Fruit fly (Drosophila melanogaster) whole organism, embryonic: Measurements from ENCODE around the gene SkpC.

Experiments used
- Abd-B ChIP-seq: fragments of 200-800 bp; sonication (Bioruptor generic); optimal IDR thresholded peaks from 2 replicates; lab custom pipeline; 2018; ENCODE audit warnings: missing biosample characterization, mild to moderate bottlenecking, missing genetic modification characterization, moderate library complexity
- Adf1 ChIP-seq: fragments of 200-800 bp; sonication (Bioruptor generic); IDR thresholded peaks from 2 replicates; pipeline ENCODE4 v1.3.6; 2022; ENCODE audit warnings: missing biosample characterization, missing genetic modification characterization
- CG11504 ChIP-seq: fragments of 200-800 bp; sonication (Bioruptor generic); optimal IDR thresholded peaks from 3 replicates; lab custom pipeline; 2019; ENCODE audit warnings: missing biosample characterization, mild to moderate bottlenecking, missing genetic modification characterization, moderate library complexity
- CG12299 ChIP-seq: fragments of 200-800 bp; sonication (Bioruptor generic); optimal IDR thresholded peaks from 2 replicates; lab custom pipeline; 2018; ENCODE audit warnings: missing biosample characterization, mild to moderate bottlenecking, missing genetic modification characterization
- CG17186 ChIP-seq: fragments of 200-800 bp; sonication (Bioruptor generic); optimal IDR thresholded peaks from 3 replicates; lab custom pipeline; 2017; ENCODE audit warnings: missing biosample characterization, missing genetic modification reagents, missing genetic modification characterization
- CG17385 ChIP-seq: fragments of 200-800 bp; sonication (Bioruptor generic); optimal IDR thresholded peaks from 3 replicates; lab custom pipeline; 2018; ENCODE audit warnings: missing biosample characterization, mild to moderate bottlenecking, missing genetic modification characterization
- CG17912 ChIP-seq: fragments of 200-800 bp; sonication (Bioruptor generic); optimal IDR thresholded peaks from 2 replicates; lab custom pipeline; 2018; ENCODE audit warnings: missing biosample characterization, mild to moderate bottlenecking, missing genetic modification characterization
- CG2120 ChIP-seq: fragments of 200-800 bp; sonication (Bioruptor generic); optimal IDR thresholded peaks from 3 replicates; lab custom pipeline; 2016; ENCODE audit warnings: missing biosample characterization, missing genetic modification characterization
- CG3407 ChIP-seq: fragments of 200-800 bp; sonication (Bioruptor generic); optimal IDR thresholded peaks from 2 replicates; lab custom pipeline; 2018; ENCODE audit warnings: missing biosample characterization, mild to moderate bottlenecking, missing genetic modification characterization
- CG5245 ChIP-seq: fragments of 200-800 bp; sonication (Bioruptor generic); optimal IDR thresholded peaks from 3 replicates; lab custom pipeline; 2016; ENCODE audit warnings: missing biosample characterization, missing genetic modification characterization
- CG6689 ChIP-seq: fragments of 200-800 bp; sonication (Bioruptor generic); IDR thresholded peaks from 2 replicates; pipeline ENCODE4 v1.3.6; 2022; ENCODE audit warnings: missing biosample characterization, missing genetic modification characterization
- CG7271 ChIP-seq: fragments of 200-800 bp; sonication (Bioruptor generic); optimal IDR thresholded peaks from 2 replicates; lab custom pipeline; 2018; ENCODE audit warnings: missing biosample characterization, mild to moderate bottlenecking, missing genetic modification characterization, moderate library complexity
- CG8924 ChIP-seq: fragments of 200-800 bp; optimal IDR thresholded peaks from 3 replicates; lab custom pipeline; 2019; ENCODE audit warnings: missing biosample characterization, mild to moderate bottlenecking, missing genetic modification characterization, moderate library complexity
- CoRest ChIP-seq: fragments of 200-800 bp; sonication (Bioruptor generic); optimal IDR thresholded peaks from 3 replicates; lab custom pipeline; 2018; ENCODE audit warnings: missing biosample characterization, mild to moderate bottlenecking, missing genetic modification characterization, moderate library complexity
- Ets97D ChIP-seq: fragments of 200-800 bp; sonication (Bioruptor generic); optimal IDR thresholded peaks from 3 replicates; lab custom pipeline; 2016; ENCODE audit warnings: missing biosample characterization, missing genetic modification characterization
- Fer1 ChIP-seq: fragments of 200-800 bp; sonication (Bioruptor generic); optimal IDR thresholded peaks from 2 replicates; lab custom pipeline; 2017; ENCODE audit warnings: missing biosample characterization, mild to moderate bottlenecking, missing genetic modification characterization
- H15 ChIP-seq: fragments of 200-800 bp; sonication (Bioruptor generic); IDR thresholded peaks from 3 replicates; pipeline ENCODE4 v1.3.6; 2022; ENCODE audit warnings: missing biosample characterization, missing genetic modification characterization
- H2.0 ChIP-seq: fragments of 200-800 bp; sonication (Bioruptor generic); IDR thresholded peaks from 2 replicates; pipeline ENCODE4 v1.3.6; 2022; ENCODE audit warnings: missing biosample characterization, missing genetic modification characterization
- Hand ChIP-seq: fragments of 200-800 bp; sonication (Bioruptor generic); optimal IDR thresholded peaks from 2 replicates; lab custom pipeline; 2017; ENCODE audit warnings: mild to moderate bottlenecking, missing biosample characterization, missing genetic modification reagents, missing genetic modification characterization
- Hmr ChIP-seq: fragments of 200-800 bp; sonication (Bioruptor generic); optimal IDR thresholded peaks from 3 replicates; lab custom pipeline; 2017; ENCODE audit warnings: mild to moderate bottlenecking, missing biosample characterization, missing genetic modification reagents, missing genetic modification characterization
- Oli ChIP-seq: fragments of 200-800 bp; sonication (Bioruptor generic); optimal IDR thresholded peaks from 2 replicates; lab custom pipeline; 2018; ENCODE audit warnings: missing biosample characterization, mild to moderate bottlenecking, missing genetic modification characterization, moderate library complexity
- Sry-β ChIP-seq: fragments of 200-800 bp; sonication (Bioruptor generic); optimal IDR thresholded peaks from 2 replicates; lab custom pipeline; 2018; ENCODE audit warnings: missing biosample characterization, mild to moderate bottlenecking, missing genetic modification characterization, moderate library complexity
- abd-A ChIP-seq: fragments of 200-800 bp; sonication (Bioruptor generic); optimal IDR thresholded peaks from 3 replicates; lab custom pipeline; 2019; ENCODE audit warnings: missing biosample characterization, mild to moderate bottlenecking, missing genetic modification characterization, moderate library complexity
- ato ChIP-seq: fragments of 200-800 bp; sonication (Bioruptor generic); IDR thresholded peaks from 2 replicates; pipeline ENCODE4 v1.3.6; 2022; ENCODE audit warnings: missing biosample characterization, missing genetic modification characterization; ENCODE audit not compliant: partially characterized antibody
- dmrt99B ChIP-seq: fragments of 200-800 bp; sonication (Bioruptor generic); optimal IDR thresholded peaks from 2 replicates; lab custom pipeline; 2018; ENCODE audit warnings: missing biosample characterization, mild to moderate bottlenecking, missing genetic modification characterization, moderate library complexity
- eve ChIP-seq, 2 experiments: fragments of >200 bp; optimal IDR thresholded peaks; 2 replicates each; lab custom pipeline; 2017; ENCODE audit warnings: missing biosample characterization in 2 of 2, missing genetic modification characterization in 2 of 2
- ewg ChIP-seq: fragments of 200-800 bp; sonication (Bioruptor generic); optimal IDR thresholded peaks from 3 replicates; lab custom pipeline; 2017; ENCODE audit warnings: mild to moderate bottlenecking, missing biosample characterization, missing genetic modification reagents, missing genetic modification characterization
- eyg ChIP-seq: fragments of 200-800 bp; sonication (Bioruptor generic); optimal IDR thresholded peaks from 3 replicates; lab custom pipeline; 2016; ENCODE audit warnings: missing biosample characterization, missing genetic modification characterization
- grau ChIP-seq: fragments of 200-800 bp; optimal IDR thresholded peaks from 3 replicates; lab custom pipeline; 2019; ENCODE audit warnings: missing biosample characterization, mild to moderate bottlenecking, missing genetic modification characterization, moderate library complexity
- hkb ChIP-seq, 2 experiments: fragments of 200-800 bp in 1 of 2; fragments of >200 bp in 1 of 2; sonication (Bioruptor generic) in 1 of 2; IDR thresholded peaks in 1 of 2; optimal IDR thresholded peaks in 1 of 2; 2 replicates each; pipeline versions ENCODE4 v1.3.6 to Lab custom; 2017 to 2022; ENCODE audit warnings: missing biosample characterization in 1 of 2, missing genetic modification characterization in 1 of 2
- kah ChIP-seq: fragments of 200-800 bp; sonication (Bioruptor generic); optimal IDR thresholded peaks from 2 replicates; lab custom pipeline; 2018; ENCODE audit warnings: missing biosample characterization, mild to moderate bottlenecking, missing genetic modification characterization
- kni ChIP-seq: fragments of 200-800 bp; sonication (Bioruptor generic); optimal IDR thresholded peaks from 3 replicates; lab custom pipeline; 2017; ENCODE audit warnings: mild to moderate bottlenecking, missing biosample characterization, missing genetic modification reagents, missing genetic modification characterization
- lab ChIP-seq: fragments of 200-800 bp; sonication (Bioruptor generic); optimal IDR thresholded peaks from 3 replicates; lab custom pipeline; 2017; ENCODE audit warnings: missing biosample characterization, missing genetic modification characterization, mild to moderate bottlenecking, moderate library complexity, missing genetic modification reagents
- mam ChIP-seq: fragments of 200-800 bp; sonication (Bioruptor generic); optimal IDR thresholded peaks from 3 replicates; lab custom pipeline; 2016; ENCODE audit warnings: missing biosample characterization, missing genetic modification characterization
- nom ChIP-seq: fragments of 200-800 bp; sonication (Bioruptor generic); optimal IDR thresholded peaks from 2 replicates; lab custom pipeline; 2017; ENCODE audit warnings: missing biosample characterization, missing genetic modification characterization, mild to moderate bottlenecking, moderate library complexity, missing genetic modification reagents
- scrt ChIP-seq: fragments of 200-800 bp; sonication (Bioruptor generic); optimal IDR thresholded peaks from 2 replicates; lab custom pipeline; 2018; ENCODE audit warnings: missing biosample characterization, mild to moderate bottlenecking, missing genetic modification characterization, moderate library complexity
- sna ChIP-seq: fragments of 200-800 bp; sonication (Bioruptor generic); IDR thresholded peaks from 2 replicates; pipeline ENCODE4 v1.3.6; 2022; ENCODE audit warnings: missing biosample characterization, missing genetic modification characterization; ENCODE audit not compliant: partially characterized antibody
- sqz ChIP-seq: fragments of 200-800 bp; sonication (Bioruptor generic); optimal IDR thresholded peaks from 3 replicates; lab custom pipeline; 2018; ENCODE audit warnings: missing biosample characterization, mild to moderate bottlenecking, missing genetic modification characterization
- unc-4 ChIP-seq: fragments of 200-800 bp; sonication (Bioruptor generic); IDR thresholded peaks from 2 replicates; pipeline ENCODE4 v1.3.6; 2022; ENCODE audit warnings: missing biosample characterization, missing genetic modification characterization; ENCODE audit not compliant: partially characterized antibody
- zfh1 ChIP-seq: fragments of 200-800 bp; sonication (Bioruptor generic); IDR thresholded peaks from 3 replicates; pipeline ENCODE4 v1.3.6; 2022; ENCODE audit warnings: missing biosample characterization, missing genetic modification characterization

Gene SkpC

DNA sequence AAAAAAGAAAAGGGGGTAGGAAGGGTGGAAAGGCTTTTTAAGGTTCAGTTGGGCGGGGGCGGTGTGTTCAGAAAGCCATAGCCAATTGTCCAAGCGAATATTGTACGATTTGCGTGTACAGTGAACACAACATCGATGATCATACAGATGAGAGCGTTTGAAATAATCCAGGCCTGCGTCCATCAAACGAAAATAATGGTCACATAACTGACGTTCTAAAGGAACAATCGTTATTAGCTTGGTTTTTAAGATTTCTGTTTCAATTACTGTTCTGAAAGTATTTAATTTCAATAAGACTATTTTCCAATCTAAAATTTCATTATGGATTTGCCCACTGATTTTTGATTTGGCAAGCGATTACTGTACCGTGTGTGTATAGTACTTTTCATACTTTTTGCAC is 9.3 kb downstream of the SkpC start (continued):
- no peak for TF ChIP-seq kah (GFP tag; lab: Kevin White, UChicago)
- TF ChIP-seq kni = no peak
- no peak for TF ChIP-seq H2.0 (GFP tag; lab: Robert Waterston, UW)
- TF ChIP-seq Oli (tag; lab: Kevin White, UChicago) = peak; percentile 13
- TF ChIP-seq ewg (GFP tag; lab: Kevin White, UChicago) = no peak
- no peak for TF ChIP-seq Abd-B
- TF ChIP-seq zfh1 (GFP tag; lab: Robert Waterston, UW) = no peak
- TF ChIP-seq H15 = no peak
- TF ChIP-seq dmrt99B (tag; lab: Kevin White, UChicago) = peak; percentile 37
- peak; percentile 20 for TF ChIP-seq Fer1
- TF ChIP-seq CG17912 (GFP tag; lab: Kevin White, UChicago) = no peak
- peak; percentile 44 for TF ChIP-seq CG2120
- peak; percentile 72 for TF ChIP-seq grau (tag; lab: Kevin White, UChicago)
- TF ChIP-seq scrt = no peak
- peak; percentile 4 for TF ChIP-seq CoRest
- TF ChIP-seq ato (GFP tag; lab: Robert Waterston, UW) = no peak
- TF ChIP-seq CG12299 (tag; lab: Kevin White, UChicago) = no peak
- TF ChIP-seq Ets97D = no peak
- TF ChIP-seq Sry-β (GFP tag; lab: Kevin White, UChicago) = no peak
- peak; percentile 20 for TF ChIP-seq Hmr (GFP tag; lab: Kevin White, UChicago)
- no peak for TF ChIP-seq CG5245 (GFP tag; lab: Kevin White, UChicago)
- no peak for TF ChIP-seq Hand (GFP tag; lab: Kevin White, UChicago)
- TF ChIP-seq sna = no peak
- TF ChIP-seq CG11504 (tag; lab: Kevin White, UChicago) = peak; percentile 40
- no peak for TF ChIP-seq CG8924 (tag; lab: Kevin White, UChicago)
- TF ChIP-seq CG7271 (tag; lab: Kevin White, UChicago) = no peak
- TF ChIP-seq mam (GFP tag; lab: Kevin White, UChicago) = no peak
- peak; percentile 10 for TF ChIP-seq lab (GFP tag; lab: Kevin White, UChicago)
- peak in 1 of 2 experiments; percentile 17 for TF ChIP-seq eve (GFP tag; optimal IDR thresholded peaks at IDR 0.05; lab: Kevin White, UChicago)
- no peak for TF ChIP-seq CG6689
- TF ChIP-seq unc-4 (GFP tag; lab: Robert Waterston, UW) = no peak
- no peak for TF ChIP-seq CG17186 (GFP tag; lab: Kevin White, UChicago)
- no peak for TF ChIP-seq hkb (optimal IDR thresholded peaks at IDR 0.05; lab: Kevin White, UChicago)
- no peak for TF ChIP-seq hkb (GFP tag; IDR thresholded peaks at IDR 0.05; lab: Robert Waterston, UW)
- no peak for TF ChIP-seq CG3407 (GFP tag; lab: Kevin White, UChicago)
- no peak for TF ChIP-seq CG17385 (GFP tag; lab: Kevin White, UChicago)
- TF ChIP-seq Adf1 (GFP tag; lab: Robert Waterston, UW) = no peak

DNA sequence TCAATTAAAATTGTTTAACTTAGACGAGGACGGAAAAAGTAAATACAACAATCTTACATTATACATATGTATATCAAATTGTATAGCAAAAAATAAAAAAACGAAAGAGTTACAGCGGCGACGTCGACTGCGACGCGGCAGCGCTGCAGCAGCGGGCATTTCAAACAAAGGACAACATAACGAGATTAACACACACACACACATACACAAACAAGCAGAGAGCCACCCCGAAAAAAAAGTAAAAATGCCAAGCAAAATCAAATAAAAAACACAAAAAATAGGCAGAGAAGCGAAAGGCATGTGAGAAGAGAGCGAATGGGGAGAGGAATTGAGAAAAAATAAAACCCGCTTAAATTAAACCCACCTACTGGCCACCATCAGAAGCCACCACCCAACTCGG is 11.9 kb downstream of the SkpC start:
- TF ChIP-seq Adf1 (GFP tag; lab: Robert Waterston, UW) (peak; percentile 65), sqz (GFP tag; lab: Kevin White, UChicago) (peak; percentile 62), nom (GFP tag; lab: Kevin White, UChicago) (peak; percentile 7), Ets97D (no peak), abd-A (tag; lab: Kevin White, UChicago) (peak; percentile 14), eyg (GFP tag; lab: Kevin White, UChicago) (no peak)
